Fruit fly (Drosophila melanogaster): ENCODE data around the gene CG1637.
A peak's percentile ranks its signal among the peaks of the same experiment; 100 is the strongest.

Gene CG1637

DNA sequence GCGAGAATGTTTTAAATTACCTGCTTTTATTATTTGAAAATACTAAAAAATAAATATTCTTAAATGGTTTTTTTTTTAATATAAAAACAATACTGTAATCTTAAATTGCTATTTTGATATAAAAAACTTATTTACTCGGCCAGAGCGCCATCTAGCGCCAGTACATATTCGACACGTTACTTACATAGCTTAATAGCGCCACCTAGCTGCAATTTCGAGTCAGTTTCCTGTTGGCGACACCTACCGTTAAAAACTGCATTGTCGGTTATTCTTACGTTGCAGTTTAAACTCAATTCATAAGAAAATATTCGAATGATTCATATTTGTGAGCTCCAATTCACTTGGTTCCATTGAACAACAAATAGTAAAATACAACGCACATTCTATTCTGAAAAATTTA lies 45.3 kb downstream of the CG1637 start:
- TF ChIP-seq cg (GFP tag; optimal IDR thresholded peaks at IDR 0.05) (no peak), CG1233 (GFP tag; optimal IDR thresholded peaks at IDR 0.05) (peak; percentile 49), al (GFP tag; IDR thresholded peaks at IDR 0.05) (peak; percentile 22; the same call in 1 of the 2 replicates), CG7745 (tag; optimal IDR thresholded peaks at IDR 0.05) (no peak), crc (GFP tag; optimal IDR thresholded peaks at IDR 0.05) (no peak), nom (GFP tag; optimal IDR thresholded peaks at IDR 0.05) (peak; percentile 1), gce (GFP tag; IDR thresholded peaks at IDR 0.05) (no peak), CG1024 (GFP tag; IDR thresholded peaks at IDR 0.05) (peak; percentile 65), CG8944 (GFP tag; optimal IDR thresholded peaks at IDR 0.05) (peak; percentile 54), Max (GFP tag; optimal IDR thresholded peaks at IDR 0.05) (peak; percentile 6), usp (GFP tag; optimal IDR thresholded peaks at IDR 0.05) (no peak), MESR4 (GFP tag; optimal IDR thresholded peaks at IDR 0.05) (no peak), CG5180 (GFP tag; optimal IDR thresholded peaks at IDR 0.05) (no peak), CG2678 (tag; optimal IDR thresholded peaks at IDR 0.05) (no peak), CG12299 (tag; optimal IDR thresholded peaks at IDR 0.05) (peak; percentile 47), CG6272 (GFP tag; IDR thresholded peaks at IDR 0.05) (no peak), Meics (GFP tag; optimal IDR thresholded peaks at IDR 0.05) (peak; percentile 73), vfl (GFP tag; optimal IDR thresholded peaks at IDR 0.05) (peak; percentile 2), dan (GFP tag; IDR thresholded peaks at IDR 0.05) (no peak), Antp (GFP tag; optimal IDR thresholded peaks at IDR 0.05) (peak; percentile 63), H2.0 (GFP tag; IDR thresholded peaks at IDR 0.05) (no peak; the same call in 1 of the 2 replicates), dpn (GFP tag; optimal IDR thresholded peaks at IDR 0.05) (peak; percentile 71), CG15011 (GFP tag; optimal IDR thresholded peaks at IDR 0.05) (no peak), ems (GFP tag; optimal IDR thresholded peaks at IDR 0.05) (peak; percentile 13), Deaf1 (tag; optimal IDR thresholded peaks at IDR 0.05) (peak; percentile 11), Hmr (GFP tag; optimal IDR thresholded peaks at IDR 0.05) (peak; percentile 73), jigr1 (GFP tag; IDR thresholded peaks at IDR 0.05) (no peak), Ptx1 (GFP tag; IDR thresholded peaks at IDR 0.05) (peak; percentile 67), Tbp (GFP tag; optimal IDR thresholded peaks at IDR 0.05) (no peak), CG15601 (tag; optimal IDR thresholded peaks at IDR 0.05) (peak; percentile 53), CkIIα-i1 (GFP tag; IDR thresholded peaks at IDR 0.05) (no peak), Hr78 (GFP tag; optimal IDR thresholded peaks at IDR 0.05) (no peak), CG14667 (GFP tag; IDR thresholded peaks at IDR 0.05) (no peak), Trl (optimal IDR thresholded peaks at IDR 0.05) (no peak), Trl (GFP tag; optimal IDR thresholded peaks at IDR 0.05) (peak; percentile 78), CG3726 (GFP tag; IDR thresholded peaks at IDR 0.05) (no peak), CG42726 (GFP tag; IDR thresholded peaks at IDR 0.05; ENCODE audit: partially characterized antibody) (peak; percentile 82), dmrt99B (tag; optimal IDR thresholded peaks at IDR 0.05) (peak; percentile 45), rib (GFP tag; IDR thresholded peaks at IDR 0.05) (no peak), pzg (GFP tag; optimal IDR thresholded peaks at IDR 0.05) (peak; percentile 3), CG3065 (GFP tag; optimal IDR thresholded peaks at IDR 0.05) (peak; percentile 40), CG6175 (GFP tag; IDR thresholded peaks at IDR 0.05) (no peak; the same call in 2 of the 3 replicates), pum (GFP tag; optimal IDR thresholded peaks at IDR 0.05) (peak; percentile 70), GATAe (GFP tag; conservative IDR thresholded peaks at IDR 0.05) (no peak), en (GFP tag; optimal IDR thresholded peaks at IDR 0.05) (peak; percentile 10), NK7.1 (GFP tag; optimal IDR thresholded peaks at IDR 0.05) (peak; percentile 36), YL-1 (GFP tag; optimal IDR thresholded peaks at IDR 0.05) (peak; percentile 28), zf30C (GFP tag; optimal IDR thresholded peaks at IDR 0.05) (no peak), HLH4C (GFP tag; IDR thresholded peaks at IDR 0.05; ENCODE audit: partially characterized antibody) (no peak), Vsx1 (GFP tag; optimal IDR thresholded peaks at IDR 0.05) (no peak), CG3407 (GFP tag; optimal IDR thresholded peaks at IDR 0.05) (peak; percentile 34), CG11247 (GFP tag; IDR thresholded peaks at IDR 0.05) (peak; percentile 69)

Measured in whole organism, embryonic.